Fruit fly (Drosophila melanogaster): ENCODE data around the gene CG32751.
A peak's percentile ranks its signal among the peaks of the same experiment; 100 is the strongest.

The CG32751 gene

DNA sequence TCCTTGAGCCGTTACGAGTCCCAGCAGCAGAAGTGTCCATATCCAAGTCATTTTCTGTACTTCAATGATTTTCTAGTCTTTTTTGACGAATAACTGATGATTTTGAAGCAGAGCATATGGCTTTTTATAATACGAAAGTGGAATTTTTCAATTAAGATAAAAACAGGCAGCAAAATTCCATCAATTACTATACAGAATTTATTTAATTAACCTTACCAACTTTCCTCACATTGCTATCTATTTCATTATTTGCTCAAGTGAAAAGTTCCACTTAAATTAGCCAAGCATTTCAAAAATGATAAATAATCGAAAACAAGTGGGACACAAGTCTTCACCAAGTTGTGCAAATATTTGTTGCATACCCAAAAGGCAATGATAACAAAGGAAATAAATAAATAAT lies 1.3 kb upstream of the CG32751 start, which contains the start of gene CG43090:
Gene CG43090, minus strand, starts transcription at position 101 of the 400 bp plus-strand sequence.
- TF ChIP-seq rgr (GFP tag; optimal IDR thresholded peaks at IDR 0.05) (no peak), Vsx2 (GFP tag; optimal IDR thresholded peaks at IDR 0.05; ENCODE audit: partially characterized antibody) (no peak), HLH106 (tag; optimal IDR thresholded peaks at IDR 0.05) (no peak), usp (GFP tag; optimal IDR thresholded peaks at IDR 0.05) (no peak), psq (GFP tag; optimal IDR thresholded peaks at IDR 0.05) (no peak), tai (GFP tag; optimal IDR thresholded peaks at IDR 0.05) (no peak), CG32264 (GFP tag; optimal IDR thresholded peaks at IDR 0.05) (no peak), foxo (GFP tag; optimal IDR thresholded peaks at IDR 0.05) (no peak), br (GFP tag; optimal IDR thresholded peaks at IDR 0.05) (no peak), dsf (GFP tag; optimal IDR thresholded peaks at IDR 0.05; ENCODE audit: borderline replicate concordance) (no peak), CrebA (GFP tag; optimal IDR thresholded peaks at IDR 0.05; ENCODE audit: borderline replicate concordance) (no peak), Rel (GFP tag; optimal IDR thresholded peaks at IDR 0.05) (no peak), Rel (tag; optimal IDR thresholded peaks at IDR 0.05) (no peak), CG9705 (GFP tag; optimal IDR thresholded peaks at IDR 0.05) (no peak), Hnf4 (GFP tag; optimal IDR thresholded peaks at IDR 0.05) (no peak), dmrt93B (GFP tag; optimal IDR thresholded peaks at IDR 0.05) (no peak), OdsH (GFP tag; optimal IDR thresholded peaks at IDR 0.05) (no peak), GATAd (GFP tag; optimal IDR thresholded peaks at IDR 0.05) (no peak), Dfd (GFP tag; optimal IDR thresholded peaks at IDR 0.05) (no peak)

DNA sequence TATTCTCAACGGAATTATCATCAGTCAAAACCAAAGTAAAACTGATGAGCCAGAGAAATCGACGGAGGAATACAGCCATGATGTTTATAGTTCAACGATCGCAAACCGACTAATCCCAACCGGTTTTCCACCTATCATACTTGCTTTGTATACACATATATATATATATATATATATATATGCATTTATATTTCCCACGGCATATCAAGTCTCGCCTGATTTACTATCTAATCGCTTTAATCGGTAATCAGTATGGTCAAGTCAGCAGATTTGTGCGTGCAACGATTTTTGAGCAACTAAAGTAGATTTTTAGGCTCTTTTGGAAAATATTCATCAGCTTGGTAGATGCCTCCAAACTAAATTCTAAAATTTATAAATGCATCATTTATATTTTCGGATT lies 2.1 kb downstream of the CG32751 start, which contains the start of gene CG32750:
Gene CG32750, minus strand, starts transcription at position 101 of the 400 bp plus-strand sequence.
- TF ChIP-seq tai (GFP tag; optimal IDR thresholded peaks at IDR 0.05) (no peak), br (GFP tag; optimal IDR thresholded peaks at IDR 0.05) (no peak), dl (GFP tag; optimal IDR thresholded peaks at IDR 0.05; ENCODE audit: insufficient read depth in 1 of 2, partially characterized antibody in 2 of 2) (no peak), psq (GFP tag; optimal IDR thresholded peaks at IDR 0.05) (no peak), Vsx2 (GFP tag; optimal IDR thresholded peaks at IDR 0.05; ENCODE audit: partially characterized antibody) (no peak), CG32264 (GFP tag; optimal IDR thresholded peaks at IDR 0.05) (no peak), GATAd (GFP tag; optimal IDR thresholded peaks at IDR 0.05) (no peak), N (GFP tag; optimal IDR thresholded peaks at IDR 0.05) (no peak), Hr78 (GFP tag; optimal IDR thresholded peaks at IDR 0.05) (no peak)

DNA sequence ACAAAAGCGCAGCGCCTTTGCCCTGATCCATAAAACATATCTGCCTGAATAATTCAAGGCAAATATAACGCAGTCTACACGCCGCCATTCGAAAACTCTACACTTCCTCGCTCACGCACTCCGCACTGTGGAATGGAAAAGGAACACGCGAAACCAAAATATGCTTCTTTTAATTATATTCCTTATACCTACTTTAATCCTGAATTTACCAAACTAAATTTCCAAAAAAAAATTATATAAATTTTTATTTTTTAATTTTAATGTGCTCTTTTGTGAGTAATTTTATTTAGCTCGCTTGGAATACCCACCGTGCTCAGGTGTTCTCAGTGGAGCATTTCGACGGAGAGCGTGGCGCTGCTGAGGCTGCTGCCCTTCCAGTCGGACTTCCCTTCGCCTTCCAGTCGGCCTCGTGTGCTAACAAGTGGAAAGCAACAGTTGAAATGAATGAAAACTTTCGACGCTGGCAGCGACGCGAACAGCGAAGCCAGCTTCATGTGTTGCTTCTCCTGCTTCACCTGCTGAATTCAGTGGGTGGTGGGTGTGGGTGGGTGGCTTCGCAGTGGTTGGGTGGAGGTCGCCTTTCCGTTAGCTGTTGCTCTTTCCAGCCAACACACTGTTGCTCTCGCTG lies 5.2 kb downstream of the CG32751 start:
- peak; percentile 49 for TF ChIP-seq Sp1 (GFP tag; optimal IDR thresholded peaks at IDR 0.05)
- peak; percentile 25 for TF ChIP-seq ey (GFP tag; optimal IDR thresholded peaks at IDR 0.05)
- peak; percentile 65 for TF ChIP-seq HLH106 (tag; optimal IDR thresholded peaks at IDR 0.05)
- no peak for TF ChIP-seq Dfd (GFP tag; optimal IDR thresholded peaks at IDR 0.05)
- no peak for TF ChIP-seq CG9705 (GFP tag; optimal IDR thresholded peaks at IDR 0.05)
- peak in 1 of 2 experiments; percentile 64 for TF ChIP-seq foxo (GFP tag; optimal IDR thresholded peaks at IDR 0.05)
- peak; percentile 47 for TF ChIP-seq fru (GFP tag; optimal IDR thresholded peaks at IDR 0.05)
- TF ChIP-seq OdsH (GFP tag; optimal IDR thresholded peaks at IDR 0.05), result peak; percentile 38
- TF ChIP-seq rgr (GFP tag; optimal IDR thresholded peaks at IDR 0.05), result peak; percentile 49
- no peak for TF ChIP-seq lola (GFP tag; optimal IDR thresholded peaks at IDR 0.05)
- TF ChIP-seq usp (GFP tag; optimal IDR thresholded peaks at IDR 0.05), result no peak
- TF ChIP-seq psq (GFP tag; optimal IDR thresholded peaks at IDR 0.05), result peak; percentile 34
- peak; percentile 14 for TF ChIP-seq dmrt93B (GFP tag; optimal IDR thresholded peaks at IDR 0.05)
- no peak for TF ChIP-seq Hr83 (GFP tag; optimal IDR thresholded peaks at IDR 0.05; ENCODE audit: poor library complexity, severe bottlenecking)
- peak; percentile 59 for TF ChIP-seq h (GFP tag; optimal IDR thresholded peaks at IDR 0.05)
- peak; percentile 40 for TF ChIP-seq sv (GFP tag; optimal IDR thresholded peaks at IDR 0.05)
- no peak for TF ChIP-seq pan (optimal IDR thresholded peaks at IDR 0.05)

DNA sequence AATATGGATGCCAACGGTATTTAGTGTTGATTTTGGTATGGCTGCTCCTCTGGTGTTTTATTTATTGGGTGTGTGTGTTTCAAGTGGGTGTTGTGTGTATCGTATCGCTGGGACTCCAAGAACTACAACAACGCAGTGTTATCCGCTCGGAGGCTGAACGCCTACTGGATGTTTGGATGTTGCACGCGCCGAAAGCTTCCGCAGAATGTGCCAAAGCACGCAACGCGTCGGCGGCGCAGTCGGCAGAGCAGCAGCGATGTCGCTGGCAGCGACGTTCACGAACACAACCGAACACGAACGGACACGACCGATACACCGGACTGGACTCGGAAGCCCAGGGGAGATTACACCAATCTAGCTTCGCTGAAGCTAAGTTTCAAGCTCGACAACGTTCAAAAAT lies 6.1 kb downstream of the CG32751 start, which contains the start of gene Ca-alpha1T:
Gene Ca-alpha1T, minus strand, starts transcription at position 152 of the 400 bp plus-strand sequence.
- TF ChIP-seq Jra (GFP tag; optimal IDR thresholded peaks at IDR 0.05) (no peak), rgr (GFP tag; optimal IDR thresholded peaks at IDR 0.05) (no peak), N (GFP tag; optimal IDR thresholded peaks at IDR 0.05) (no peak), OdsH (GFP tag; optimal IDR thresholded peaks at IDR 0.05) (no peak), lola (GFP tag; optimal IDR thresholded peaks at IDR 0.05) (no peak)

Data from whole organism, wandering third instar larva.